Worm (Caenorhabditis elegans) whole organism, early embryonic: ENCODE data around the gene irg-3.
"Not testable (repeated sequence)": the region's sequence is repeated elsewhere in the genome, so short reads cannot be mapped to it uniquely, and the experiment has no call there.

Experiments used
- B0310.2 ChIP-seq: sonication (generic microtip); optimal IDR thresholded peaks from 2 replicates; lab custom pipeline; 2016; ENCODE audit warnings: mild to moderate bottlenecking, missing genetic modification characterization, missing compliant biosample characterization
- F13C5.2 ChIP-seq: sonication (generic microtip); optimal IDR thresholded peaks from 2 replicates; lab custom pipeline; 2017; ENCODE audit warnings: mild to moderate bottlenecking, missing genetic modification characterization, inconsistent platforms, missing compliant biosample characterization
- aly-1 ChIP-seq: sonication (generic microtip); optimal IDR thresholded peaks from 2 replicates; lab custom pipeline; 2016; ENCODE audit warnings: missing genetic modification characterization, missing compliant biosample characterization
- ama-1 ChIP-seq: fragments of 150-350 bp; optimal IDR thresholded peaks from 2 replicates; lab custom pipeline; 2014
- ceh-13 ChIP-seq: fragments of 200-800 bp; sonication (Bioruptor generic); optimal IDR thresholded peaks from 2 replicates; lab custom pipeline; 2018; ENCODE audit warnings: mild to moderate bottlenecking, missing genetic modification characterization, missing compliant biosample characterization
- ceh-36 ChIP-seq: sonication (generic microtip); optimal IDR thresholded peaks from 2 replicates; lab custom pipeline; 2016; ENCODE audit warnings: missing genetic modification characterization, inconsistent platforms, missing compliant biosample characterization
- ets-7 ChIP-seq: sonication (generic microtip); optimal IDR thresholded peaks from 2 replicates; lab custom pipeline; 2016; ENCODE audit warnings: missing genotype, missing genetic modification characterization, missing compliant biosample characterization
- flt-1 ChIP-seq: fragments of 200-800 bp; sonication (Bioruptor generic); IDR thresholded peaks from 2 replicates; pipeline ENCODE4 v1.3.6; 2022; ENCODE audit warnings: missing genetic modification characterization, missing compliant biosample characterization
- hmbx-1 ChIP-seq: sonication (generic microtip); optimal IDR thresholded peaks from 2 replicates; lab custom pipeline; 2016; ENCODE audit warnings: mild to moderate bottlenecking, missing genetic modification characterization, missing compliant biosample characterization
- hmg-4 ChIP-seq: fragments of 200-800 bp; sonication (Bioruptor generic); optimal IDR thresholded peaks from 2 replicates; lab custom pipeline; 2018; ENCODE audit warnings: mild to moderate bottlenecking, missing genetic modification characterization, missing compliant biosample characterization
- hnd-1 ChIP-seq: sonication (generic microtip); optimal IDR thresholded peaks from 2 replicates; lab custom pipeline; 2016; ENCODE audit warnings: missing genetic modification characterization, missing compliant biosample characterization
- pes-1 ChIP-seq: fragments of 200-800 bp; sonication (Bioruptor generic); IDR thresholded peaks from 2 replicates; pipeline ENCODE4 v1.3.6; 2022; ENCODE audit warnings: missing genetic modification reagents, missing genetic modification characterization, missing compliant biosample characterization
- scrt-1 ChIP-seq: fragments of 200-800 bp; sonication (Bioruptor generic); IDR thresholded peaks from 2 replicates; pipeline ENCODE4 v1.3.6; 2022; ENCODE audit warnings: missing genetic modification characterization, missing compliant biosample characterization
- sea-1 ChIP-seq: fragments of 200-800 bp; sonication (Bioruptor generic); conservative IDR thresholded peaks from 2 replicates; pipeline ENCODE4 v1.3.6; 2022; ENCODE audit warnings: missing genetic modification characterization, missing compliant biosample characterization
- tbx-11 ChIP-seq: fragments of 200-800 bp; sonication (Bioruptor generic); IDR thresholded peaks from 2 replicates; pipeline ENCODE4 v1.3.6; 2022; ENCODE audit warnings: missing genetic modification characterization, missing compliant biosample characterization
- tbx-37 ChIP-seq: fragments of 200-800 bp; sonication (Bioruptor generic); conservative IDR thresholded peaks from 2 replicates; pipeline ENCODE4 v1.3.6; 2022; ENCODE audit warnings: missing genetic modification reagents, missing genetic modification characterization, missing compliant biosample characterization
- tra-4 ChIP-seq: sonication (generic microtip); optimal IDR thresholded peaks from 2 replicates; lab custom pipeline; 2017; ENCODE audit warnings: missing genetic modification characterization, missing compliant biosample characterization

Gene irg-3

ce11 chrV:2577603-2578002 lies 14.8 kb upstream of the irg-3 start, which contains the start of gene srt-4:
TSS of gene srt-4 (plus strand) at chrV:2577903.
- TF ChIP-seq pes-1 = no peak
- TF ChIP-seq flt-1 (GFP tag; lab: Robert Waterston, UW) = no peak
- TF ChIP-seq ceh-36 (tag; lab: Kevin White, UChicago) = no peak
- no peak for TF ChIP-seq ceh-13 (GFP tag; lab: Kevin White, UChicago)
- TF ChIP-seq F13C5.2 (tag; lab: Kevin White, UChicago) = no peak

DNA sequence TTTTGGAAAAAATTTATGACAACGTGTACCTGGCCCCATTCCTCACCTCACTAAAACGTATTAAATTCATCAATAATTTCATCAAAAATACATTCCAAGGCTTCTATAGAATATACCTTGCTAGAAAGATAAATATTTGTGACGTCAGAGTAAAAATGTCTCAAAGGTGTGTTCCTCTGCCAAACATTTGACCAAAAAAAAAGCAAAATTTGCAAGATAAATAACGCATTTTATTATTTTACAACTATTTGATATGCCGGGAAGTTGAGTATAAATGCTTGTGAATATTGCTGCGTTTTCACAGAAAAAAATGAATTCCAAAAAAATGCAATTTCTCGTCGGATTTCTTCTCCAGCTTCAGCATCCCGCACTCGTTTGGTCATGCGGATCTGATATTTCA lies 11.8 kb upstream of the irg-3 start, which contains the start of gene C29G2.3:
C29G2.3 (plus strand) TSS at position 301 of the 400 bp plus-strand sequence.
- TF ChIP-seq tbx-37 (GFP tag; lab: Robert Waterston, UW) (no peak), hmbx-1 (tag; lab: Kevin White, UChicago) (no peak), scrt-1 (GFP tag; lab: Robert Waterston, UW) (no peak), ets-7 (tag; lab: Kevin White, UChicago) (no peak), F13C5.2 (tag; lab: Kevin White, UChicago) (no peak)

DNA sequence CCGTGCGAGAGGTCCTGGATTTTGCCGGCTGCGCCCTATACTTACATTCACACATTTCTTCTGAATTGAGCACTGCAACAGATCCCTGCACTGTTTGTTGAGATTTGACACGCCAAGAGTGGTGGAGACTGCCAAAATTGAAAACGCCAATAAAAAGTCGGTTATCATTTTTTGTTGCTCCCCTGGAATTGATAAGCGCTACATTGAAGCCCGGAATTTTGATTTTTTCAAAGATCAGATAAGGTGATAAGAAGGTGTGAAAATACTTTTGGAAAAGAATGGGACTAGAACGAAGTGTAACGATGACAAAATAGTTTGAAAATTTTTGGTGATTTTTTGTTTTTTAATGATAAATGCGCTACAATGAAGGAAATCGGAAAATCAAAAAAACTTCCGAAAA lies 6.7 kb upstream of the irg-3 start, which contains the start of gene C29G2.6:
C29G2.6 (minus strand) TSS at position 182 of the 400 bp plus-strand sequence.
- TF ChIP-seq pes-1 = no peak
- no peak for TF ChIP-seq ceh-13 (GFP tag; lab: Kevin White, UChicago)
- TF ChIP-seq ama-1 (lab: Kevin White, UChicago) = no peak
- no peak for TF ChIP-seq flt-1 (GFP tag; lab: Robert Waterston, UW)
- TF ChIP-seq tbx-37 (GFP tag; lab: Robert Waterston, UW) = no peak
- no peak for TF ChIP-seq F13C5.2 (tag; lab: Kevin White, UChicago)
- TF ChIP-seq tbx-11 (GFP tag; lab: Robert Waterston, UW) = no peak
- TF ChIP-seq hmg-4 (GFP tag; lab: Kevin White, UChicago) = no peak
- TF ChIP-seq aly-1 = no peak
- no peak for TF ChIP-seq tra-4
- no peak for TF ChIP-seq B0310.2
- TF ChIP-seq scrt-1 (GFP tag; lab: Robert Waterston, UW) = no peak
- no peak for TF ChIP-seq ceh-36 (tag; lab: Kevin White, UChicago)
- TF ChIP-seq hnd-1 (tag; lab: Kevin White, UChicago) = no peak
- TF ChIP-seq sea-1 (GFP tag; lab: Robert Waterston, UW) = no peak
- TF ChIP-seq ets-7 (tag; lab: Kevin White, UChicago) = no peak
- TF ChIP-seq hmbx-1 (tag; lab: Kevin White, UChicago) = no peak

DNA sequence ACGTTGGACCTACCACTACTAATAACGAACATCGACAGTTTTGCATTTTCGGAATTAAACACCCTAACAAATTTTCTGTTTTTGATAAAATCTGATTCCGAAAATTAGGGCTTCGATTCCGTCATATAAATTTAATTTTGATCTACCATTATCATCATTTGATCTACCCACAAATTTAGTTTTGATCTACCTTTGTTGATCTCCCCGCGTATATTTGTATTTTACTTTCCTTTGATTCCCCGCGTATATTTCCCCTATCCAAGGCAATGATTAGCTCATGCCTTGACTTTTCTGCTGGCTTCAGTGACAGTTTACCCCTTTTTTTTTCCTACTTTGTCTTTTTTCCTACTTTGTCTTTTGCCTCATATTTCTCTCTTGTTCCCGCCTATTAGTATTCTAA lies 2.6 kb upstream of the irg-3 start:
- no peak for TF ChIP-seq pes-1
- no peak for TF ChIP-seq hnd-1 (tag; lab: Kevin White, UChicago)
- TF ChIP-seq ceh-13 (GFP tag; lab: Kevin White, UChicago) = no peak
- no peak for TF ChIP-seq B0310.2
- no peak for TF ChIP-seq tbx-11 (GFP tag; lab: Robert Waterston, UW)
- TF ChIP-seq tra-4 = no peak
- TF ChIP-seq tbx-37 (GFP tag; lab: Robert Waterston, UW) = no peak
- no peak for TF ChIP-seq hmg-4 (GFP tag; lab: Kevin White, UChicago)
- no peak for TF ChIP-seq F13C5.2 (tag; lab: Kevin White, UChicago)
- TF ChIP-seq ets-7 (tag; lab: Kevin White, UChicago) = no peak
- no peak for TF ChIP-seq hmbx-1 (tag; lab: Kevin White, UChicago)
- no peak for TF ChIP-seq aly-1

DNA sequence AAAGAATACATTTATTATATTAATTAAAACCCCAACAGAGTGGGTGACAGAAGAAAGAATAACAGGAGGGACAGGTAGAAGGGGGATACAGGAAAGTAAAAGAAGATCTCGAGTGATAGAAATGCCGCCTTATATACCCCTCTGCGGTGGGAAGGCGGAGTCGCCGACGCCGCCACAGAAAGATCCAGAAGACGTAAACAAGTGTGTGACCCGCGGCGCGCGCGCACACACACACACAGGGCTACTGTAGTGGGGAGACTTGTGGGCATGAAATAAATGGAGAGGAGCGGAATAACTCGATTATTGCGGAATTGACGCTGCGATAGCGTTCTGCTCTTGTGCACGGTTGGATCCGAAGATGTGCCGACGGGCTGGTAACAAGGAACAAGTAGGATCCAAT lies 3.3 kb downstream of the irg-3 start:
- no peak for TF ChIP-seq tra-4
- TF ChIP-seq tbx-37 (GFP tag; lab: Robert Waterston, UW) = no peak
- no peak for TF ChIP-seq ceh-13 (GFP tag; lab: Kevin White, UChicago)
- no peak for TF ChIP-seq tbx-11 (GFP tag; lab: Robert Waterston, UW)
- TF ChIP-seq scrt-1 (GFP tag; lab: Robert Waterston, UW) = no peak
- TF ChIP-seq flt-1 (GFP tag; lab: Robert Waterston, UW) = no peak
- TF ChIP-seq ama-1 (lab: Kevin White, UChicago) = no peak
- no peak for TF ChIP-seq hnd-1 (tag; lab: Kevin White, UChicago)
- TF ChIP-seq B0310.2 = no peak
- no peak for TF ChIP-seq F13C5.2 (tag; lab: Kevin White, UChicago)
- TF ChIP-seq ets-7 (tag; lab: Kevin White, UChicago) = no peak
- TF ChIP-seq sea-1 (GFP tag; lab: Robert Waterston, UW) = no peak
- TF ChIP-seq aly-1 = no peak
- no peak for TF ChIP-seq hmg-4 (GFP tag; lab: Kevin White, UChicago)
- no peak for TF ChIP-seq pes-1
- no peak for TF ChIP-seq ceh-36 (tag; lab: Kevin White, UChicago)
- TF ChIP-seq hmbx-1 (tag; lab: Kevin White, UChicago) = no peak

- not testable (repeated sequence) for TF ChIP-seq tbx-37 (GFP tag; lab: Robert Waterston, UW); tbx-11 (GFP tag; lab: Robert Waterston, UW); ama-1 (lab: Kevin White, UChicago)
These were observed 6.4 kb downstream of the irg-3 start, which contains the start of gene F53E10.5 for ce11 chrV:2598830-2599229. TSS of gene F53E10.5 (minus strand) at chrV:2598930.

DNA sequence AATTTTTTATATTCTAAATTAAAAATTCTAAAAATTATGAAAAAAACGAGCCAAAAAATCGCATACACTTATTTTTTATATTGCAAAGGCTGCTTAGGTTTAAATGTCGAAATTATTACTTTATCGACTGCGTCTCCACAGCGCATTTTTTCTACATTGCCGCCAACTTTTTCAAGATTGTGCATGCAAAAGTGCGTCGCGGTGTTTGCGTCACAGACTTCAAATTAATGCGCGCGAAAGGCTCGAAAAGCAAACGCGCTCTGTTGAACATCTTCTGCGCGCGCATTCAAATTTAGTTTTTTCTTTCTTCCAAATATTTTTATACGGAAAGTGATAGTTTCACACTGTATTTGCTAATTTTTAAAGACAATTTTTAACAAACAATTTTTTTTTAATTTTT lies 8.2 kb downstream of the irg-3 start:
- TF ChIP-seq pes-1 (peak; percentile 52; the same call in 1 of the 2 replicates), flt-1 (GFP tag; lab: Robert Waterston, UW) (no peak), F13C5.2 (tag; lab: Kevin White, UChicago) (peak; percentile 4), hmbx-1 (tag; lab: Kevin White, UChicago) (no peak), tbx-11 (GFP tag; lab: Robert Waterston, UW) (0 out of 2 replicates have a peak, but pooled peaks have one; percentile 18), tbx-37 (GFP tag; lab: Robert Waterston, UW) (no peak), ceh-13 (GFP tag; lab: Kevin White, UChicago) (no peak), aly-1 (no peak), ets-7 (tag; lab: Kevin White, UChicago) (no peak), scrt-1 (GFP tag; lab: Robert Waterston, UW) (no peak), hmg-4 (GFP tag; lab: Kevin White, UChicago) (no peak)
